Worm (Caenorhabditis elegans) whole organism, L2 larva: Measurements from ENCODE around the gene F33G12.6.

ENCODE experiments used
- C34F6.9 ChIP-seq: fragments of 150-350 bp; optimal IDR thresholded peaks from 2 replicates; lab custom pipeline; 2014; ENCODE audit warnings: missing biosample characterization, missing genetic modification characterization
- F13H6.1 ChIP-seq: sonication (generic microtip); optimal IDR thresholded peaks from 2 replicates; lab custom pipeline; 2016; ENCODE audit warnings: missing genetic modification characterization, missing compliant biosample characterization
- R02D3.7 ChIP-seq: fragments of 150-350 bp; optimal IDR thresholded peaks from 2 replicates; lab custom pipeline; 2014; ENCODE audit warnings: missing biosample characterization, missing genetic modification characterization
- Y55F3AM.14 ChIP-seq: fragments of 200-800 bp; sonication (Bioruptor generic); optimal IDR thresholded peaks from 2 replicates; lab custom pipeline; 2018; ENCODE audit warnings: mild to moderate bottlenecking, missing genetic modification characterization, missing compliant biosample characterization
- ZK546.5 ChIP-seq: sonication (generic microtip); optimal IDR thresholded peaks from 2 replicates; lab custom pipeline; 2017; ENCODE audit warnings: missing biosample characterization, missing genetic modification characterization
- alr-1 ChIP-seq: fragments of 150-350 bp; optimal IDR thresholded peaks from 2 replicates; lab custom pipeline; 2014; ENCODE audit warnings: missing biosample characterization, missing genetic modification characterization
- aly-2 ChIP-seq: fragments of 150-350 bp; optimal IDR thresholded peaks from 2 replicates; lab custom pipeline; 2014; ENCODE audit warnings: missing biosample characterization, missing genetic modification characterization
- ama-1 ChIP-seq: fragments of 150-350 bp; optimal IDR thresholded peaks from 2 replicates; lab custom pipeline; 2018; ENCODE audit warnings: inconsistent platforms
- blmp-1 ChIP-seq: sonication (generic microtip); optimal IDR thresholded peaks from 2 replicates; lab custom pipeline; 2017; ENCODE audit warnings: missing genetic modification characterization, mild to moderate bottlenecking, missing compliant biosample characterization, antibody characterized with exemption, moderate library complexity; ENCODE audit not compliant: insufficient read depth
- ceh-16 ChIP-seq: fragments of 150-350 bp; optimal IDR thresholded peaks from 2 replicates; lab custom pipeline; 2014; ENCODE audit warnings: missing biosample characterization, missing genetic modification characterization
- ceh-82 ChIP-seq: fragments of 150-350 bp; optimal IDR thresholded peaks from 2 replicates; lab custom pipeline; 2014; ENCODE audit warnings: missing biosample characterization, missing genetic modification characterization
- crh-2 ChIP-seq: sonication (generic microtip); optimal IDR thresholded peaks from 2 replicates; lab custom pipeline; 2017; ENCODE audit warnings: missing biosample characterization, missing genetic modification characterization
- dmd-4 ChIP-seq: sonication (generic microtip); optimal IDR thresholded peaks from 2 replicates; lab custom pipeline; 2017; ENCODE audit warnings: missing biosample characterization, missing genetic modification characterization
- egl-27 ChIP-seq: sonication (generic microtip); optimal IDR thresholded peaks from 3 replicates; lab custom pipeline; 2017; ENCODE audit warnings: missing biosample characterization, missing genetic modification reagents, missing genetic modification characterization
- elt-1 ChIP-seq: fragments of 150-350 bp; optimal IDR thresholded peaks from 2 replicates; lab custom pipeline; 2014; ENCODE audit warnings: missing biosample characterization, missing genetic modification characterization
- elt-3 ChIP-seq: sonication (generic microtip); optimal IDR thresholded peaks from 2 replicates; lab custom pipeline; 2017; ENCODE audit warnings: missing biosample characterization, missing genetic modification characterization
- fos-1 ChIP-seq: fragments of 150-350 bp; optimal IDR thresholded peaks from 2 replicates; lab custom pipeline; 2014; ENCODE audit warnings: missing biosample characterization, missing genetic modification characterization
- gmeb-1 ChIP-seq: fragments of 150-350 bp; optimal IDR thresholded peaks from 2 replicates; lab custom pipeline; 2014; ENCODE audit warnings: missing biosample characterization, missing genetic modification characterization
- lin-11 ChIP-seq: fragments of 150-350 bp; sonication (generic microtip); optimal IDR thresholded peaks from 2 replicates; lab custom pipeline; 2014; ENCODE audit warnings: missing biosample characterization, missing genetic modification characterization, inconsistent platforms, mixed read lengths
- lin-13 ChIP-seq: fragments of 150-350 bp; optimal IDR thresholded peaks from 2 replicates; lab custom pipeline; 2014; ENCODE audit warnings: missing biosample characterization, missing genetic modification reagents, missing genetic modification characterization
- lin-39 ChIP-seq: fragments of 150-350 bp; optimal IDR thresholded peaks from 2 replicates; lab custom pipeline; 2014; ENCODE audit warnings: missing biosample characterization, missing genetic modification reagents, missing genetic modification characterization
- lsy-2 ChIP-seq, 2 experiments: fragments of 150-350 bp in 1 of 2; sonication (generic microtip) in 1 of 2; optimal IDR thresholded peaks; 2 replicates each; lab custom pipeline; 2014 to 2017; ENCODE audit warnings: missing biosample characterization in 2 of 2, missing genetic modification characterization in 2 of 2
- mab-5 ChIP-seq: fragments of 150-350 bp; optimal IDR thresholded peaks from 2 replicates; lab custom pipeline; 2014; ENCODE audit warnings: missing biosample characterization, missing genetic modification characterization
- mbf-1 ChIP-seq: sonication (generic microtip); optimal IDR thresholded peaks from 2 replicates; lab custom pipeline; 2017; ENCODE audit warnings: missing biosample characterization, missing genetic modification characterization
- mdl-1 ChIP-seq, 2 experiments: fragments of 150-350 bp in 1 of 2; sonication (generic microtip) in 1 of 2; optimal IDR thresholded peaks; 2 replicates each; lab custom pipeline; 2017; ENCODE audit warnings: missing biosample characterization in 2 of 2, missing genetic modification characterization in 2 of 2
- nhr-10 ChIP-seq: sonication (generic microtip); optimal IDR thresholded peaks from 2 replicates; lab custom pipeline; 2017; ENCODE audit warnings: missing biosample characterization, missing genetic modification characterization
- nhr-11 ChIP-seq: fragments of 150-350 bp; optimal IDR thresholded peaks from 2 replicates; lab custom pipeline; 2014; ENCODE audit warnings: missing biosample characterization, missing genetic modification characterization
- nhr-12 ChIP-seq: fragments of 150-350 bp; optimal IDR thresholded peaks from 2 replicates; lab custom pipeline; 2014; ENCODE audit warnings: missing biosample characterization, missing genetic modification characterization
- nhr-129 ChIP-seq: fragments of 150-350 bp; optimal IDR thresholded peaks from 2 replicates; lab custom pipeline; 2014; ENCODE audit warnings: missing biosample characterization, missing genetic modification characterization
- nhr-21 ChIP-seq: fragments of 150-350 bp; optimal IDR thresholded peaks from 2 replicates; lab custom pipeline; 2014; ENCODE audit warnings: missing biosample characterization, missing genetic modification characterization
- nhr-23 ChIP-seq: fragments of 150-350 bp; optimal IDR thresholded peaks from 2 replicates; lab custom pipeline; 2014; ENCODE audit warnings: missing biosample characterization, missing genetic modification reagents, missing genetic modification characterization
- nhr-237 ChIP-seq: fragments of 150-350 bp; optimal IDR thresholded peaks from 2 replicates; lab custom pipeline; 2014; ENCODE audit warnings: missing biosample characterization, missing genetic modification characterization
- nhr-25 ChIP-seq: fragments of 150-350 bp; sonication (generic microtip); optimal IDR thresholded peaks from 3 replicates; lab custom pipeline; 2014; ENCODE audit warnings: missing biosample characterization, missing genetic modification characterization
- nhr-6 ChIP-seq: fragments of 150-350 bp; optimal IDR thresholded peaks from 2 replicates; lab custom pipeline; 2014; ENCODE audit warnings: missing biosample characterization, missing genetic modification characterization
- nhr-77 ChIP-seq: fragments of 150-350 bp; optimal IDR thresholded peaks from 2 replicates; lab custom pipeline; 2014; ENCODE audit warnings: missing biosample characterization, missing genetic modification characterization
- peb-1 ChIP-seq: fragments of 150-350 bp; optimal IDR thresholded peaks from 2 replicates; lab custom pipeline; 2014; ENCODE audit warnings: missing biosample characterization, missing genetic modification characterization
- sem-4 ChIP-seq: fragments of 150-350 bp; optimal IDR thresholded peaks from 2 replicates; lab custom pipeline; 2014; ENCODE audit warnings: missing biosample characterization, missing genetic modification reagents, missing genetic modification characterization
- skn-1 ChIP-seq: sonication (generic microtip); optimal IDR thresholded peaks from 2 replicates; lab custom pipeline; 2017; ENCODE audit warnings: missing biosample characterization, missing genetic modification characterization
- sma-3 ChIP-seq: sonication (generic microtip); optimal IDR thresholded peaks from 2 replicates; lab custom pipeline; 2016; ENCODE audit warnings: missing genetic modification reagents, missing genetic modification characterization, missing compliant biosample characterization
- sma-9 ChIP-seq, 2 experiments: fragments of 150-350 bp in 1 of 2; sonication (generic microtip) in 1 of 2; optimal IDR thresholded peaks; 2 replicates each; lab custom pipeline; 2014 to 2016; ENCODE audit warnings: missing genetic modification characterization in 2 of 2, mild to moderate bottlenecking in 1 of 2, missing biosample characterization in 1 of 2, missing compliant biosample characterization in 1 of 2, missing genetic modification reagents in 1 of 2, moderate library complexity in 1 of 2
- snpc-4 ChIP-seq: fragments of 150-350 bp; optimal IDR thresholded peaks from 2 replicates; lab custom pipeline; 2014; ENCODE audit warnings: missing biosample characterization, missing genetic modification characterization
- unc-39 ChIP-seq: fragments of 150-350 bp; optimal IDR thresholded peaks from 2 replicates; lab custom pipeline; 2014; ENCODE audit warnings: missing biosample characterization, missing genetic modification characterization
- unc-55 ChIP-seq: fragments of 150-350 bp; sonication (generic microtip); optimal IDR thresholded peaks from 3 replicates; lab custom pipeline; 2014; ENCODE audit warnings: missing biosample characterization, missing genetic modification reagents, missing genetic modification characterization
- unc-62 ChIP-seq: fragments of 150-350 bp; optimal IDR thresholded peaks from 2 replicates; lab custom pipeline; 2014; ENCODE audit warnings: missing biosample characterization, missing genetic modification reagents, missing genetic modification characterization
- zag-1 ChIP-seq: fragments of 150-350 bp; optimal IDR thresholded peaks from 2 replicates; lab custom pipeline; 2014; ENCODE audit warnings: missing biosample characterization, missing genetic modification characterization
- ztf-1 ChIP-seq: fragments of 200-800 bp; sonication (Bioruptor generic); conservative IDR thresholded peaks from 2 replicates; pipeline ENCODE4 v1.3.6; 2022; ENCODE audit warnings: missing genetic modification characterization, missing compliant biosample characterization
- ztf-11 ChIP-seq: sonication (generic microtip); optimal IDR thresholded peaks from 2 replicates; lab custom pipeline; 2017; ENCODE audit warnings: missing biosample characterization, missing genetic modification characterization
- ztf-4 ChIP-seq: fragments of 150-350 bp; optimal IDR thresholded peaks from 2 replicates; lab custom pipeline; 2014; ENCODE audit warnings: missing biosample characterization, missing genetic modification characterization

The F33G12.6 gene

DNA sequence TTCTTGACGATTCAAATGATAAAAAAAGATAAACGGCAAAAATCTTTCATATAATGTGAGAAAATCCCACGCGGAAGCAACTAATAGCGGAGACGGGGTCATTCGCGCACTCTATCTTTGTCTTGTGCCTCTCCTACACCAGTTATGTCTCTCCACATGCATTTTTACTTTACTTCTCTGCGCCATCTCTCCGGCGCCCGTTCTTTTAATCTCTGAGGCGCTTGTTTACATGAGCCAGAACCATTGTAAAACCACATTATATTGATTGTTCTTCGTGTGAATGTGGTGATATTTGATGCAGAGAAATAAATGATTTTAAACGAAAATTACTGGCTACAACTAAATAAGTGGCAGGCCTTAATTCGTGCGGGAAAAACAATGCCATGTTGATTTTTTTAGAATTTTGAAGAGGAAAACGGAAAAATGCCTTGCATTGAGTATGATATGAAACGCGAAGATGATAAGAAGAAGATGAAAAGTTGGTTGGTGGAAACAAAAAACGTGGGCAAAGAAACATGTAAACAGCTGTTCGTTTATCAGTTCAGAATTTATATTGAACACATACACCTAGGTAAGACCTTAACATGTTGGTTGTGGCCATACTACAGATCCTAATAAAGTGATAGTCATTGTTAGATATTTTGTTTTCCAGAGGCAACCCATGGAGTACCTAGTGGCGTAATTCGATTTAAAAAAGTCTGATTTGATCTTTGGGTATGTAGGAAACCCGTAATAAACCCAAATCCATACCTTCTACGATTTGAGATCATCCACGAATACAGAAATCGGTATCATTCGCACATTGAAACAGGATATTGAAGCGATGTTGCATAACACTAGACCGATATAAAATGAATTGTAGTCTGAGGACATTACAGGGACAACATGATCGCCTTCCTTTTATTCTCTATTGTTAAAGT lies 42.9 kb downstream of the F33G12.6 start, which contains the start of gene C04G6.2:
Gene C04G6.2 (plus strand): TSS at position 870 of the 920 bp plus-strand sequence.
- TF ChIP-seq crh-2 (tag; lab: Kevin White, UChicago), result peak; percentile 62
- peak; percentile 69 for TF ChIP-seq sma-9 (GFP tag; optimal IDR thresholded peaks at IDR 0.05; lab: Kevin White, UChicago)
- TF ChIP-seq sma-9 (tag; optimal IDR thresholded peaks at IDR 0.05; lab: Kevin White, UChicago), result no peak
- TF ChIP-seq unc-55 (GFP tag; lab: Kevin White, UChicago), result peak; percentile 51
- no peak for TF ChIP-seq mab-5 (tag; lab: Kevin White, UChicago)
- TF ChIP-seq elt-3, result no peak
- no peak for TF ChIP-seq aly-2 (tag; lab: Kevin White, UChicago)
- no peak for TF ChIP-seq nhr-23 (tag; lab: Kevin White, UChicago)
- no peak for TF ChIP-seq ztf-1 (GFP tag; lab: Robert Waterston, UW)
- TF ChIP-seq sma-3 (GFP tag; lab: Kevin White, UChicago), result peak; percentile 32
- TF ChIP-seq nhr-11 (tag; lab: Kevin White, UChicago), result no peak
- peak; percentile 36 for TF ChIP-seq gmeb-1 (tag; lab: Kevin White, UChicago)
- peak; percentile 37 for TF ChIP-seq ama-1 (lab: Kevin White, UChicago)
- no peak for TF ChIP-seq nhr-12 (tag; lab: Kevin White, UChicago)
- peak in 1 of 2 experiments; percentile 36 for TF ChIP-seq mdl-1 (tag; optimal IDR thresholded peaks at IDR 0.05; lab: Kevin White, UChicago)
- TF ChIP-seq nhr-6 (tag; lab: Kevin White, UChicago), result peak; percentile 18
- peak; percentile 55 for TF ChIP-seq nhr-129 (tag; lab: Kevin White, UChicago)
- TF ChIP-seq unc-62 (GFP tag; lab: Kevin White, UChicago), result no peak
- no peak for TF ChIP-seq lin-11 (tag; lab: Kevin White, UChicago)
- TF ChIP-seq ztf-4 (tag; lab: Kevin White, UChicago), result peak; percentile 11
- TF ChIP-seq C34F6.9 (tag; lab: Kevin White, UChicago), result peak; percentile 75
- peak; percentile 22 for TF ChIP-seq egl-27
- TF ChIP-seq sem-4, result no peak
- TF ChIP-seq ztf-11 (tag; lab: Kevin White, UChicago), result no peak
- no peak for TF ChIP-seq ceh-82 (tag; lab: Kevin White, UChicago)
- no peak for TF ChIP-seq peb-1
- TF ChIP-seq nhr-237, result no peak
- TF ChIP-seq lin-39 (tag; lab: Kevin White, UChicago), result no peak
- no peak for TF ChIP-seq skn-1 (tag; lab: Kevin White, UChicago)
- TF ChIP-seq dmd-4 (tag; lab: Kevin White, UChicago), result no peak
- TF ChIP-seq F13H6.1, result peak; percentile 84
- no peak for TF ChIP-seq mbf-1
- TF ChIP-seq elt-1 (tag; lab: Kevin White, UChicago), result no peak
- no peak for TF ChIP-seq nhr-21 (tag; lab: Kevin White, UChicago)
- TF ChIP-seq nhr-77 (tag; lab: Kevin White, UChicago), result no peak
- TF ChIP-seq unc-39 (tag; lab: Kevin White, UChicago), result no peak
- no peak for TF ChIP-seq blmp-1 (tag; lab: Kevin White, UChicago)
- no peak for TF ChIP-seq nhr-25 (tag; lab: Kevin White, UChicago)
- peak; percentile 19 for TF ChIP-seq fos-1 (tag; lab: Kevin White, UChicago)
- no peak for TF ChIP-seq ceh-16 (tag; lab: Kevin White, UChicago)
- peak; percentile 31 for TF ChIP-seq lin-13 (GFP tag; lab: Kevin White, UChicago)
- no peak for TF ChIP-seq zag-1 (tag; lab: Kevin White, UChicago)
- TF ChIP-seq alr-1 (tag; lab: Kevin White, UChicago), result no peak
- no peak for TF ChIP-seq R02D3.7 (tag; lab: Kevin White, UChicago)
- peak in 1 of 2 experiments; percentile 71 for TF ChIP-seq lsy-2 (tag; optimal IDR thresholded peaks at IDR 0.05; lab: Kevin White, UChicago)
- peak; percentile 5 for TF ChIP-seq snpc-4
- TF ChIP-seq ZK546.5 (tag; lab: Kevin White, UChicago), result no peak
- no peak for TF ChIP-seq nhr-10
- no peak for TF ChIP-seq Y55F3AM.14 (GFP tag; lab: Kevin White, UChicago)
